Fruit fly (Drosophila melanogaster) whole organism, embryonic: Measurements from ENCODE around the gene CG13894.
A peak's percentile ranks its signal among the peaks of the same experiment; 100 is the strongest.

Experiments
- Aef1 ChIP-seq: fragments of 200-800 bp; sonication (Bioruptor generic); IDR thresholded peaks from 3 replicates; pipeline ENCODE4 v1.3.6; 2022; ENCODE audit warnings: missing biosample characterization, missing genetic modification characterization
- Atf6 ChIP-seq: fragments of 200-800 bp; sonication (Bioruptor generic); IDR thresholded peaks from 2 replicates; pipeline ENCODE4 v1.3.6; 2022; ENCODE audit warnings: missing biosample characterization, missing genetic modification characterization
- Bdp1 ChIP-seq: fragments of 200-800 bp; sonication (Bioruptor generic); optimal IDR thresholded peaks from 3 replicates; lab custom pipeline; 2016; ENCODE audit warnings: missing biosample characterization, missing genetic modification characterization
- BtbVII ChIP-seq: fragments of 200-800 bp; sonication (Bioruptor generic); optimal IDR thresholded peaks from 3 replicates; lab custom pipeline; 2017; ENCODE audit warnings: missing biosample characterization, mild to moderate bottlenecking, missing genetic modification characterization
- CG10959 ChIP-seq: fragments of 200-800 bp; sonication (Bioruptor generic); IDR thresholded peaks from 2 replicates; pipeline ENCODE4 v1.3.6; 2022; ENCODE audit warnings: missing biosample characterization, missing genetic modification characterization
- CG11247 ChIP-seq: fragments of 200-800 bp; sonication (Bioruptor generic); IDR thresholded peaks from 2 replicates; pipeline ENCODE4 v1.3.6; 2022; ENCODE audit warnings: missing biosample characterization, missing genetic modification characterization
- CG14050 ChIP-seq: fragments of 200-800 bp; sonication (Bioruptor generic); IDR thresholded peaks from 3 replicates; pipeline ENCODE4 v1.3.6; 2022; ENCODE audit warnings: missing biosample characterization, missing genetic modification characterization
- CG17385 ChIP-seq: fragments of 200-800 bp; sonication (Bioruptor generic); optimal IDR thresholded peaks from 3 replicates; lab custom pipeline; 2018; ENCODE audit warnings: missing biosample characterization, mild to moderate bottlenecking, missing genetic modification characterization
- CG18476 ChIP-seq: fragments of 200-800 bp; sonication (Bioruptor generic); optimal IDR thresholded peaks from 2 replicates; lab custom pipeline; 2016; ENCODE audit warnings: missing biosample characterization, mild to moderate bottlenecking, missing genetic modification characterization
- CG2120 ChIP-seq: fragments of 200-800 bp; sonication (Bioruptor generic); optimal IDR thresholded peaks from 3 replicates; lab custom pipeline; 2016; ENCODE audit warnings: missing biosample characterization, missing genetic modification characterization
- CG34224 ChIP-seq: fragments of 200-800 bp; sonication (Bioruptor generic); IDR thresholded peaks from 3 replicates; pipeline ENCODE4 v1.3.6; 2022; ENCODE audit warnings: missing biosample characterization, missing genetic modification characterization; ENCODE audit not compliant: partially characterized antibody
- CG3847 ChIP-seq: fragments of 200-800 bp; sonication (Bioruptor generic); IDR thresholded peaks from 2 replicates; pipeline ENCODE4 v1.3.6; 2022; ENCODE audit warnings: missing biosample characterization, missing genetic modification characterization
- CG4360 ChIP-seq: fragments of 200-800 bp; sonication (Bioruptor generic); IDR thresholded peaks from 2 replicates; pipeline ENCODE4 v1.3.6; 2022; ENCODE audit warnings: missing biosample characterization, missing genetic modification characterization
- CG5180 ChIP-seq: fragments of 200-800 bp; sonication (Bioruptor generic); optimal IDR thresholded peaks from 3 replicates; lab custom pipeline; 2017; ENCODE audit warnings: missing biosample characterization, missing genetic modification characterization, mild to moderate bottlenecking, moderate library complexity, missing genetic modification reagents
- CG6175 ChIP-seq: fragments of 200-800 bp; sonication (Bioruptor generic); IDR thresholded peaks from 3 replicates; pipeline ENCODE4 v1.3.6; 2022; ENCODE audit warnings: missing biosample characterization, missing genetic modification characterization
- CG6689 ChIP-seq: fragments of 200-800 bp; sonication (Bioruptor generic); IDR thresholded peaks from 2 replicates; pipeline ENCODE4 v1.3.6; 2022; ENCODE audit warnings: missing biosample characterization, missing genetic modification characterization
- CG6813 ChIP-seq: fragments of 200-800 bp; sonication (Bioruptor generic); optimal IDR thresholded peaks from 2 replicates; lab custom pipeline; 2017; ENCODE audit warnings: missing biosample characterization, missing genetic modification characterization, mild to moderate bottlenecking, moderate library complexity, missing genetic modification reagents
- CG8281 ChIP-seq: fragments of 200-800 bp; sonication (Bioruptor generic); optimal IDR thresholded peaks from 2 replicates; lab custom pipeline; 2018; ENCODE audit warnings: missing biosample characterization, mild to moderate bottlenecking, missing genetic modification characterization, moderate library complexity
- CG8765 ChIP-seq: fragments of 200-800 bp; sonication (Bioruptor generic); IDR thresholded peaks from 2 replicates; pipeline ENCODE4 v1.3.6; 2022; ENCODE audit warnings: missing biosample characterization, missing genetic modification characterization
- CHES-1-like ChIP-seq: fragments of 200-800 bp; sonication (Bioruptor generic); optimal IDR thresholded peaks from 2 replicates; lab custom pipeline; 2016; ENCODE audit warnings: missing biosample characterization, missing genetic modification characterization
- Camta ChIP-seq: fragments of 200-800 bp; sonication (Bioruptor generic); optimal IDR thresholded peaks from 2 replicates; lab custom pipeline; 2016; ENCODE audit warnings: missing biosample characterization, missing genetic modification characterization
- Dip3 ChIP-seq: fragments of 200-800 bp; sonication (Bioruptor generic); optimal IDR thresholded peaks from 3 replicates; lab custom pipeline; 2016; ENCODE audit warnings: missing biosample characterization, missing genetic modification characterization
- E2f1 ChIP-seq: fragments of 200-800 bp; sonication (Bioruptor generic); IDR thresholded peaks from 2 replicates; pipeline ENCODE4 v1.3.6; 2022; ENCODE audit warnings: missing biosample characterization, missing genetic modification characterization
- E2f2 ChIP-seq: fragments of 200-800 bp; sonication (Bioruptor generic); IDR thresholded peaks from 2 replicates; pipeline ENCODE4 v1.3.6; 2022; ENCODE audit warnings: missing biosample characterization, missing genetic modification characterization
- Ets65A ChIP-seq: fragments of 200-800 bp; sonication (Bioruptor generic); peaks from one replicate; lab custom pipeline; 2016; ENCODE audit warnings: missing biosample characterization, missing genetic modification characterization
- HLHmδ ChIP-seq: fragments of 200-800 bp; sonication (Bioruptor generic); optimal IDR thresholded peaks from 2 replicates; lab custom pipeline; 2018; ENCODE audit warnings: missing biosample characterization, mild to moderate bottlenecking, missing genetic modification characterization, moderate library complexity
- HmgZ ChIP-seq: fragments of 200-800 bp; sonication (Bioruptor generic); optimal IDR thresholded peaks from 2 replicates; lab custom pipeline; 2018; ENCODE audit warnings: missing biosample characterization, mild to moderate bottlenecking, missing genetic modification characterization
- Hr39 ChIP-seq: fragments of >200 bp; optimal IDR thresholded peaks from 2 replicates; lab custom pipeline; 2017
- Hr78 ChIP-seq, 2 experiments: fragments of 200-800 bp in 1 of 2; fragments of >200 bp in 1 of 2; sonication (Bioruptor generic) in 1 of 2; optimal IDR thresholded peaks; 2 replicates each; lab custom pipeline; 2017 to 2019; ENCODE audit warnings: missing biosample characterization in 2 of 2, missing genetic modification characterization in 2 of 2, mild to moderate bottlenecking in 1 of 2, moderate library complexity in 1 of 2
- Mes4 ChIP-seq: fragments of 200-800 bp; sonication (Bioruptor generic); optimal IDR thresholded peaks from 2 replicates; lab custom pipeline; 2016; ENCODE audit warnings: missing biosample characterization, missing genetic modification characterization
- Oli ChIP-seq: fragments of 200-800 bp; sonication (Bioruptor generic); optimal IDR thresholded peaks from 2 replicates; lab custom pipeline; 2018; ENCODE audit warnings: missing biosample characterization, mild to moderate bottlenecking, missing genetic modification characterization, moderate library complexity
- Sox100B ChIP-seq: fragments of 200-800 bp; sonication (Bioruptor generic); optimal IDR thresholded peaks from 3 replicates; lab custom pipeline; 2018; ENCODE audit warnings: missing biosample characterization, mild to moderate bottlenecking, missing genetic modification characterization
- Sry-δ ChIP-seq: fragments of 200-800 bp; sonication (Bioruptor generic); optimal IDR thresholded peaks from 2 replicates; lab custom pipeline; 2016; ENCODE audit warnings: missing biosample characterization, missing genetic modification characterization
- Xrp1 ChIP-seq: fragments of 200-800 bp; sonication (Bioruptor generic); IDR thresholded peaks from 2 replicates; pipeline ENCODE4 v1.3.6; 2022; ENCODE audit warnings: missing biosample characterization, missing genetic modification characterization
- YL-1 ChIP-seq: fragments of 200-800 bp; sonication (Bioruptor generic); optimal IDR thresholded peaks from 3 replicates; lab custom pipeline; 2017; ENCODE audit warnings: missing biosample characterization, mild to moderate bottlenecking, missing genetic modification characterization
- dan ChIP-seq: fragments of 200-800 bp; sonication (Bioruptor generic); IDR thresholded peaks from 2 replicates; pipeline ENCODE4 v1.3.6; 2022; ENCODE audit warnings: missing biosample characterization, missing genetic modification characterization
- exex ChIP-seq: fragments of 200-800 bp; sonication (Bioruptor generic); optimal IDR thresholded peaks from 4 replicates; lab custom pipeline; 2018; ENCODE audit warnings: missing biosample characterization, mild to moderate bottlenecking, missing genetic modification characterization, moderate library complexity
- fd64A ChIP-seq: fragments of 200-800 bp; sonication (Bioruptor generic); optimal IDR thresholded peaks from 3 replicates; lab custom pipeline; 2018; ENCODE audit warnings: missing biosample characterization, mild to moderate bottlenecking, missing genetic modification characterization
- gcm ChIP-seq: fragments of 200-800 bp; sonication (Bioruptor generic); optimal IDR thresholded peaks from 2 replicates; lab custom pipeline; 2019; ENCODE audit warnings: missing biosample characterization, mild to moderate bottlenecking, missing genetic modification characterization, moderate library complexity
- gfzf ChIP-seq: fragments of 200-800 bp; sonication (Bioruptor generic); optimal IDR thresholded peaks from 2 replicates; lab custom pipeline; 2016; ENCODE audit warnings: missing biosample characterization, mild to moderate bottlenecking, missing genetic modification characterization, moderate library complexity
- ham ChIP-seq: fragments of 200-800 bp; sonication (Bioruptor generic); IDR thresholded peaks from 2 replicates; pipeline ENCODE4 v1.3.6; 2022; ENCODE audit warnings: missing biosample characterization, missing genetic modification characterization
- mam ChIP-seq: fragments of 200-800 bp; sonication (Bioruptor generic); optimal IDR thresholded peaks from 3 replicates; lab custom pipeline; 2016; ENCODE audit warnings: missing biosample characterization, missing genetic modification characterization
- pan ChIP-seq, 4 experiments: fragments of >200 bp in 3 of 4; fragments of 200-800 bp in 1 of 4; sonication (Bioruptor generic) in 1 of 4; optimal IDR thresholded peaks in 3 of 4; IDR thresholded peaks in 1 of 4; 2 replicates each; pipeline versions ENCODE4 v1.3.6 to Lab custom; 2017 to 2022; ENCODE audit warnings: missing biosample characterization in 2 of 4, missing genetic modification characterization in 2 of 4, mixed read lengths in 1 of 4
- peb ChIP-seq: fragments of 200-800 bp; sonication (Bioruptor generic); IDR thresholded peaks from 2 replicates; pipeline ENCODE4 v1.3.6; 2022; ENCODE audit warnings: missing biosample characterization, missing genetic modification characterization
- phol ChIP-seq: fragments of 200-800 bp; sonication (Bioruptor generic); optimal IDR thresholded peaks from 3 replicates; lab custom pipeline; 2018; ENCODE audit warnings: missing biosample characterization, mild to moderate bottlenecking, missing genetic modification characterization, moderate library complexity
- rib ChIP-seq: fragments of 200-800 bp; sonication (Bioruptor generic); IDR thresholded peaks from 2 replicates; pipeline ENCODE4 v1.3.6; 2022; ENCODE audit warnings: missing biosample characterization, missing genetic modification characterization
- ro ChIP-seq: fragments of 200-800 bp; sonication (Bioruptor generic); IDR thresholded peaks from 2 replicates; pipeline ENCODE4 v1.3.6; 2022; ENCODE audit warnings: missing biosample characterization, missing genetic modification characterization
- sens ChIP-seq: fragments of 200-800 bp; sonication (Bioruptor generic); peaks from one replicate; lab custom pipeline; 2016; ENCODE audit warnings: missing biosample characterization, missing genetic modification characterization
- slp2 ChIP-seq: fragments of 200-800 bp; sonication (Bioruptor generic); optimal IDR thresholded peaks from 2 replicates; lab custom pipeline; 2016; ENCODE audit warnings: missing biosample characterization, missing genetic modification characterization
- sqz ChIP-seq: fragments of 200-800 bp; sonication (Bioruptor generic); optimal IDR thresholded peaks from 3 replicates; lab custom pipeline; 2018; ENCODE audit warnings: missing biosample characterization, mild to moderate bottlenecking, missing genetic modification characterization
- twi ChIP-seq: fragments of 200-800 bp; optimal IDR thresholded peaks from 2 replicates; lab custom pipeline; 2019; ENCODE audit warnings: missing biosample characterization, mild to moderate bottlenecking, missing genetic modification characterization, moderate library complexity
- z ChIP-seq: fragments of 200-800 bp; sonication (Bioruptor generic); IDR thresholded peaks from 3 replicates; pipeline ENCODE4 v1.3.6; 2022; ENCODE audit warnings: missing biosample characterization, missing genetic modification characterization

CG13894 gene

dm6 chr3L:682420-682882 lies 16.5 kb downstream of the CG13894 start, which contains the start of gene CG3386 (continued):
- no peak for TF ChIP-seq HmgZ (tag; lab: Kevin White, UChicago)
- TF ChIP-seq CG14050 (GFP tag; lab: Robert Waterston, UW) = no peak
- TF ChIP-seq Sox100B (GFP tag; lab: Kevin White, UChicago) = no peak
- TF ChIP-seq rib (GFP tag; lab: Robert Waterston, UW) = no peak
- TF ChIP-seq CG8281 (tag; lab: Kevin White, UChicago) = no peak
- no peak for TF ChIP-seq Atf6 (GFP tag; lab: Robert Waterston, UW)
- peak; percentile 46 for TF ChIP-seq sens (GFP tag; lab: Kevin White, UChicago)
- TF ChIP-seq CG17385 (GFP tag; lab: Kevin White, UChicago) = peak; percentile 36
- TF ChIP-seq ham (GFP tag; lab: Robert Waterston, UW) = no peak
- no peak for TF ChIP-seq slp2 (GFP tag; lab: Kevin White, UChicago)
- TF ChIP-seq ro (GFP tag; lab: Robert Waterston, UW) = no peak
- no peak for TF ChIP-seq CG10959 (GFP tag; lab: Robert Waterston, UW)
- 0 out of 2 replicates have a peak, but pooled peaks have one; percentile 5 for TF ChIP-seq E2f2 (GFP tag; lab: Robert Waterston, UW)
- no peak for TF ChIP-seq E2f1 (GFP tag; lab: Robert Waterston, UW)
- no peak for TF ChIP-seq gcm (GFP tag; lab: Kevin White, UChicago)
- TF ChIP-seq phol (tag; lab: Kevin White, UChicago) = no peak
- no peak for TF ChIP-seq Oli
- peak; percentile 15 for TF ChIP-seq mam (GFP tag; lab: Kevin White, UChicago)
- no peak for TF ChIP-seq CG6175
- no peak for TF ChIP-seq CG11247 (GFP tag; lab: Robert Waterston, UW)
- TF ChIP-seq CG2120 = no peak
- TF ChIP-seq Ets65A (GFP tag; lab: Kevin White, UChicago) = peak; percentile 62
- TF ChIP-seq Camta (GFP tag; lab: Kevin White, UChicago) = no peak
- no peak for TF ChIP-seq Dip3 (GFP tag; lab: Kevin White, UChicago)
- no peak for TF ChIP-seq Aef1 (GFP tag; lab: Robert Waterston, UW)
- no peak for TF ChIP-seq CHES-1-like (GFP tag; lab: Kevin White, UChicago)
- TF ChIP-seq Hr39 = no peak
- no peak for TF ChIP-seq CG3847 (GFP tag; lab: Robert Waterston, UW)
- TF ChIP-seq exex (tag; lab: Kevin White, UChicago) = no peak
- TF ChIP-seq CG5180 = no peak
- TF ChIP-seq CG18476 (GFP tag; lab: Kevin White, UChicago) = no peak
- no peak for TF ChIP-seq dan (GFP tag; lab: Robert Waterston, UW)
- TF ChIP-seq twi (tag; lab: Kevin White, UChicago) = no peak
- peak; percentile 38 for TF ChIP-seq sqz (GFP tag; lab: Kevin White, UChicago)
- no peak for TF ChIP-seq YL-1 (GFP tag; lab: Kevin White, UChicago)
- no peak for TF ChIP-seq CG6813 (GFP tag; lab: Kevin White, UChicago)
- TF ChIP-seq CG34224 = no peak
- TF ChIP-seq peb (GFP tag; lab: Robert Waterston, UW) = no peak
- no peak for TF ChIP-seq Sry-δ (GFP tag; lab: Kevin White, UChicago)
- peak; percentile 51 for TF ChIP-seq gfzf
- TF ChIP-seq BtbVII (GFP tag; lab: Kevin White, UChicago) = no peak
- no peak for TF ChIP-seq fd64A (GFP tag; lab: Kevin White, UChicago)
- no peak for TF ChIP-seq pan (optimal IDR thresholded peaks at IDR 0.05; lab: Kevin White, UChicago)
- TF ChIP-seq pan (GFP tag; optimal IDR thresholded peaks at IDR 0.05 in 1 of 2, IDR thresholded peaks at IDR 0.05 in 1 of 2) = no peak
- TF ChIP-seq CG6689 (GFP tag; lab: Robert Waterston, UW) = 0 out of 2 replicates have a peak, but pooled peaks have one; percentile 5
- TF ChIP-seq CG8765 = no peak
- no peak for TF ChIP-seq CG4360
- no peak for TF ChIP-seq z (GFP tag; lab: Robert Waterston, UW)
- peak in 1 of 2 experiments; percentile 99 for TF ChIP-seq Hr78 (GFP tag; optimal IDR thresholded peaks at IDR 0.05; lab: Kevin White, UChicago)
- TF ChIP-seq Bdp1 (GFP tag; lab: Kevin White, UChicago) = no peak
- TF ChIP-seq Mes4 (GFP tag; lab: Kevin White, UChicago) = no peak
- 0 out of 2 replicates have a peak, but pooled peaks have one; percentile 11 for TF ChIP-seq Xrp1 (GFP tag; lab: Robert Waterston, UW)
- no peak for TF ChIP-seq HLHmδ (GFP tag; lab: Kevin White, UChicago)
